Fruit fly (Drosophila melanogaster) S2 (cell line): ENCODE results near the gene salm.

Experiments
- CG8478 ChIP-seq: fragments of >200 bp; optimal IDR thresholded peaks from 2 replicates; lab custom pipeline; 2018
- CTCF ChIP-seq, 2 experiments: fragments of >200 bp; optimal IDR thresholded peaks; 2 replicates each; lab custom pipeline; 2018

- TF ChIP-seq CG8478 (lab: Kevin White, UChicago) = no peak
- TF ChIP-seq CTCF (optimal IDR thresholded peaks at IDR 0.05; lab: Kevin White, UChicago) = peak; percentile 42 to 50
Observed at dm6 chr2L:11445479-11446379, at the start of gene salm.
